Fruit fly (Drosophila melanogaster): Measurements from ENCODE around the gene Bruce.
A peak's percentile ranks its signal among the peaks of the same experiment; 100 is the strongest.
"Not testable (repeated sequence)": the region's sequence is repeated elsewhere in the genome, so short reads cannot be mapped to it uniquely, and the experiment has no call there.

Bruce gene

DNA sequence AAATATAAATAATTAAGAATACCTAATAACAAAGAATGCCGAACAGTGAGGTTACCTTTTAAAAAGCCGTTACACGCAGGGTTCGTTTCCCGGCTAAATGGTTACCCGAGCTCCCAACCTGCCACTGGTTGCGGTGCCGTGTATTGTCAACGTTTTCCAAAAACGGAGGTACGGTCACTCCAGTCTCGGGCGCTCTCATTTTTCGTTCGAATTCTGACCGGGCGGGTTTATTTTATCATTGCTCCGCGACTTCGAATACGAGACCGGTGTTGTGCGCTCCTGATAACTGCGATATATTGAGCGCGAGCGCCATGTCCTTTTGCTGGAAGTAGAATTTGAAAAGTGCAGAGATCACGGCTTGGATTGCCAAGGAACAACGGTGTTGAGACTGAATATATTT is 18.8 kb upstream of the Bruce start, which contains the start of gene jumu (continued):
- TF ChIP-seq CG4318 (GFP tag; optimal IDR thresholded peaks at IDR 0.05) = no peak
- no peak for TF ChIP-seq Eip75B (GFP tag; optimal IDR thresholded peaks at IDR 0.05)
- no peak for TF ChIP-seq CG15336 (GFP tag; IDR thresholded peaks at IDR 0.05)
- peak; percentile 40 for TF ChIP-seq CG1621 (tag; optimal IDR thresholded peaks at IDR 0.05)
- TF ChIP-seq cyc (GFP tag; optimal IDR thresholded peaks at IDR 0.05) = no peak
- no peak for TF ChIP-seq Smox (GFP tag; optimal IDR thresholded peaks at IDR 0.05)
- TF ChIP-seq esn (GFP tag; optimal IDR thresholded peaks at IDR 0.05) = no peak
- TF ChIP-seq CG10631 (GFP tag; optimal IDR thresholded peaks at IDR 0.05) = no peak

DNA sequence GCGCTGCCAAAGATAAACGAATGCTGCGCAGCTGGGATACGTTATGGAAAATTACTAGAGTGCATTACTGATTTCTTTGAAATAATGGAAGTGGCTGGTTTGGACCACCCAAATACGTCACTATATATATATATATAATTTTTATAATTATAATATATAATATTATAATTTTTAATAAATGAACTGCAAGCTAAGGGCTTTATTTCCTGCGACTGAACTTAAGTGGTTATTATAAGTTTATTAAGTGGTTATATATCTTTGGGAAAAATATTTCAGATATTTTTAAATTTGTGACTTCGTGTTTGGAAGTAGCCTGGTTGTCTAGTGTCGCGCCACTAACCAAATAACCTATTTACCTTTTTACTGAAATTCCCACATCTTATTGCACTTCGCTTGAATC is 17.3 kb upstream of the Bruce start, which contains the start of gene CG31406:
Gene CG31406, plus strand, starts transcription at position 301 of the 400 bp plus-strand sequence.
- TF ChIP-seq acj6, Smox, Lpt (GFP tag; optimal IDR thresholded peaks at IDR 0.05): not testable (repeated sequence)

DNA sequence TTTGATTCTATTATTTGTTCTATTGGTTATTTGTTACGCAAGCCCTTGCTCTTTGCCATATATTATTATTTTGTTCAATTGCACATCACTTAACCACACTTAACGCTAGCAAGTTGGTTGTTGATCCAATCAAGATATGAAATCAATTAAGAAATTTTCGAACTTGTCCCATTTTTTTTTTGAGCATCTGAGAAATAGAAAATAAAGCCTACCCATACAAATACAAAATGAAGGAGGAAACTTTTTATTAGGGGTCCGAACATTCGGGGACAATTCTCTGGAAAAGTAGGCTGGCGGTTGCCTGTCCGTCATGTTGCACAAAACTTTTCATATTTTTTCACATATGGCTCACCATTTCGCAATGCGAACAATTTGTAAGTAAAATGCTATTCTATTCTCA is 9.5 kb upstream of the Bruce start, which contains the start of gene CG18545:
Gene CG18545, plus strand, starts transcription at position 301 of the 400 bp plus-strand sequence.
- TF ChIP-seq CG4318, Hr4, CG32006 (GFP tag; optimal IDR thresholded peaks at IDR 0.05): not testable (repeated sequence)

DNA sequence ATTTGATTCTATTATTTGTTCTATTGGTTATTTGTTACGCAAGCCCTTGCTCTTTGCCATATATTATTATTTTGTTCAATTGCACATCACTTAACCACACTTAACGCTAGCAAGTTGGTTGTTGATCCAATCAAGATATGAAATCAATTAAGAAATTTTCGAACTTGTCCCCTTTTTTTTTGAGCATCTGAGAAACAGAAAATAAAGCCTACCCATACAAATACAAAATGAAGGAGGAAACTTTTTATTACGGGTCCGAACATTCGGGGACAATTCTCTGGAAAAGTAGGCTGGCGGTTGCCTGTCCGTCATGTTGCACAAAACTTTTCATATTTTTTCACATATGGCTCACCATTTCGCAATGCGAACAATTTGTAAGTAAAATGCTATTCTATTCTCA is 6.9 kb upstream of the Bruce start, which contains the start of gene CG12592:
Gene CG12592, plus strand, starts transcription at position 301 of the 400 bp plus-strand sequence.
- TF ChIP-seq pdm3, CG6808, Sox102F (GFP tag; optimal IDR thresholded peaks at IDR 0.05): not testable (repeated sequence)

dm6 chr3R:10332823-10333263 is 1.7 kb upstream of the Bruce start, which contains the start of gene sle:
Gene sle (plus strand): TSS chr3R:10333115.
- no peak for TF ChIP-seq CG11294 (GFP tag; IDR thresholded peaks at IDR 0.05)
- peak; percentile 1 for TF ChIP-seq Lpt (GFP tag; optimal IDR thresholded peaks at IDR 0.05)
- no peak for TF ChIP-seq Gug (GFP tag; IDR thresholded peaks at IDR 0.05)
- TF ChIP-seq CG6808 (GFP tag; optimal IDR thresholded peaks at IDR 0.05) = peak; percentile 88
- TF ChIP-seq OdsH (GFP tag; optimal IDR thresholded peaks at IDR 0.05) = no peak
- TF ChIP-seq topi (GFP tag; optimal IDR thresholded peaks at IDR 0.05) = peak; percentile 67
- TF ChIP-seq CG3032 (tag; optimal IDR thresholded peaks at IDR 0.05) = peak; percentile 43
- TF ChIP-seq pdm3 (GFP tag; optimal IDR thresholded peaks at IDR 0.05) = no peak
- TF ChIP-seq CG34406 (GFP tag; optimal IDR thresholded peaks at IDR 0.05) = no peak
- TF ChIP-seq CG8119 (GFP tag; IDR thresholded peaks at IDR 0.05) = no peak
- TF ChIP-seq CG7368 (GFP tag; optimal IDR thresholded peaks at IDR 0.05) = peak; percentile 21
- TF ChIP-seq Sox102F (GFP tag; optimal IDR thresholded peaks at IDR 0.05) = no peak
- peak; percentile 67 for TF ChIP-seq lz (GFP tag; optimal IDR thresholded peaks at IDR 0.05)
- no peak for TF ChIP-seq dsx (GFP tag; optimal IDR thresholded peaks at IDR 0.05; ENCODE audit: poor library complexity, severe bottlenecking)
- TF ChIP-seq CG31627 (GFP tag; optimal IDR thresholded peaks at IDR 0.05) = peak; percentile 68
- TF ChIP-seq Sox14 (GFP tag; optimal IDR thresholded peaks at IDR 0.05) = peak; percentile 74
- peak; percentile 73 for TF ChIP-seq esn (GFP tag; optimal IDR thresholded peaks at IDR 0.05)
- TF ChIP-seq net (GFP tag; optimal IDR thresholded peaks at IDR 0.05) = no peak
- no peak for TF ChIP-seq acj6 (GFP tag; optimal IDR thresholded peaks at IDR 0.05)
- TF ChIP-seq svp (GFP tag) = no peak
- TF ChIP-seq Eip78C (GFP tag) = peak; percentile 92
- no peak for TF ChIP-seq CG10669 (GFP tag; optimal IDR thresholded peaks at IDR 0.05)
- no peak for TF ChIP-seq CG1621 (tag; optimal IDR thresholded peaks at IDR 0.05)
- TF ChIP-seq Blimp-1 (GFP tag; optimal IDR thresholded peaks at IDR 0.05) = no peak
- peak; percentile 57 for TF ChIP-seq cyc (GFP tag; optimal IDR thresholded peaks at IDR 0.05)
- TF ChIP-seq CG4318 (GFP tag; optimal IDR thresholded peaks at IDR 0.05) = no peak
- TF ChIP-seq CG3919 (GFP tag; optimal IDR thresholded peaks at IDR 0.05) = no peak
- TF ChIP-seq vri (GFP tag; optimal IDR thresholded peaks at IDR 0.05) = no peak
- TF ChIP-seq dac (GFP tag; optimal IDR thresholded peaks at IDR 0.05) = no peak
- TF ChIP-seq achi (GFP tag; optimal IDR thresholded peaks at IDR 0.05) = peak; percentile 61
- TF ChIP-seq CG6276 (GFP tag; optimal IDR thresholded peaks at IDR 0.05) = no peak
- no peak for TF ChIP-seq Smox (GFP tag; optimal IDR thresholded peaks at IDR 0.05)
- no peak for TF ChIP-seq CG8319 (GFP tag; optimal IDR thresholded peaks at IDR 0.05)
- TF ChIP-seq Ets96B (tag; optimal IDR thresholded peaks at IDR 0.05) = peak; percentile 4
- TF ChIP-seq CG6854 (GFP tag; optimal IDR thresholded peaks at IDR 0.05) = peak; percentile 26
- no peak for TF ChIP-seq CG10631 (GFP tag; optimal IDR thresholded peaks at IDR 0.05)
- TF ChIP-seq CG9139 (GFP tag; optimal IDR thresholded peaks at IDR 0.05) = no peak
- TF ChIP-seq CG11762 (GFP tag; optimal IDR thresholded peaks at IDR 0.05; ENCODE audit: insufficient read depth) = peak; percentile 17

All from whole organism, prepupa.